Worm (Caenorhabditis elegans): ENCODE results near the gene idpb-1.
"Not testable (repeated sequence)": the region's sequence is repeated elsewhere in the genome, so short reads cannot be mapped to it uniquely, and the experiment has no call there.

Gene idpb-1

DNA sequence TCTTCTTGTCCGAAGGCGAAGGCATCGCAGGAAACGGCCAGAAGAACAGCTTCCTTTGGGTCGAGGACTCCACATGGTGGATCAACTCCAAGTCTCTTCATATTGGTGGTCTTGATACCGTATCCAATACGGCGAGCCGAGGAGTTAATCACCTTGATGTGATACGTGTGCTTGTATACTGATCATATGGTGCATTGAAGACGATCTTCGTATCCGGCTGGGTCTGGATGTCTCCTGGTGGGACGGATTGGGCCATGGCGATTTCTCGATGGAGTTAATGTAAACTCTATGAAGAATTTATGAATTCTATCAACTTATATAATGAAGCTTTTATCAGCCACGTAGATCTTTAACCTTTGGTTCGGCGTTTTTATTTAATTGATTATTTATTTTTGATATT, 13.5 kb downstream of the idpb-1 start, which contains the start of gene msp-74:
Gene msp-74 (minus strand): TSS at position 101 of the 400 bp plus-strand sequence.
- TF ChIP-seq ceh-48 (tag; optimal IDR thresholded peaks at IDR 0.05); C38D4.7 (GFP tag; optimal IDR thresholded peaks at IDR 0.05); ceh-14 (tag; optimal IDR thresholded peaks at IDR 0.05): not testable (repeated sequence)

DNA sequence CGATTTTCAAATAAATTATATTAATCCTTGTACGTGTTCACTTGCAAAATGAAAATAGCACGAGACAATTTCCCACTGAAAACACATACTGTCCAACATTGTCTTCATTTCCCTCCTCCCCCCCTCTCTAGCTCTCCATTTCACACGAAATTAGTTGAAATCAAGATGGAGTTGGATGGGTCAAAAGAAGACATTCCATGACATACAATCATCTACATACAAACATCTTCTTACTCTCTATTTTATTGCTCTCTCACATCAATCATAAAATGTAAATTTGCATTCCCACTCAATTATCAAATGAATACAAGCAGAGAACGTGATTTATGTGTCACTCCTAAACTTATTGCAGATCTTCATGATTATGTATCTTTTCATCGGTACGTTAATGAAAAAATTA, 13.9 kb downstream of the idpb-1 start, which contains the start of gene srsy-1:
Gene srsy-1 (plus strand): TSS at position 301 of the 400 bp plus-strand sequence.
- no peak for TF ChIP-seq odd-2 (tag; optimal IDR thresholded peaks at IDR 0.05)
- TF ChIP-seq pax-1 (tag; optimal IDR thresholded peaks at IDR 0.05) = no peak
- no peak for TF ChIP-seq che-1 (tag; optimal IDR thresholded peaks at IDR 0.05)
- TF ChIP-seq fkh-10 (GFP tag; optimal IDR thresholded peaks at IDR 0.05) = no peak
- no peak for TF ChIP-seq eyg-1 (tag; optimal IDR thresholded peaks at IDR 0.05)
- TF ChIP-seq hlh-6 (tag; optimal IDR thresholded peaks at IDR 0.05) = no peak
- no peak for TF ChIP-seq ceh-14 (tag; optimal IDR thresholded peaks at IDR 0.05)
- no peak for TF ChIP-seq T23F11.4 (GFP tag; optimal IDR thresholded peaks at IDR 0.05)
- TF ChIP-seq zip-5 (tag; optimal IDR thresholded peaks at IDR 0.05) = no peak
- TF ChIP-seq K02D7.2 (tag; optimal IDR thresholded peaks at IDR 0.05) = no peak
- TF ChIP-seq elt-2 (tag; optimal IDR thresholded peaks at IDR 0.05) = no peak
- no peak for TF ChIP-seq F13H6.1 (tag; optimal IDR thresholded peaks at IDR 0.05)
- TF ChIP-seq ceh-24 (tag; optimal IDR thresholded peaks at IDR 0.05) = no peak
- TF ChIP-seq ceh-22 (tag; optimal IDR thresholded peaks at IDR 0.05) = no peak
- TF ChIP-seq mec-3 (tag; optimal IDR thresholded peaks at IDR 0.05; ENCODE audit: borderline replicate concordance) = no peak

DNA sequence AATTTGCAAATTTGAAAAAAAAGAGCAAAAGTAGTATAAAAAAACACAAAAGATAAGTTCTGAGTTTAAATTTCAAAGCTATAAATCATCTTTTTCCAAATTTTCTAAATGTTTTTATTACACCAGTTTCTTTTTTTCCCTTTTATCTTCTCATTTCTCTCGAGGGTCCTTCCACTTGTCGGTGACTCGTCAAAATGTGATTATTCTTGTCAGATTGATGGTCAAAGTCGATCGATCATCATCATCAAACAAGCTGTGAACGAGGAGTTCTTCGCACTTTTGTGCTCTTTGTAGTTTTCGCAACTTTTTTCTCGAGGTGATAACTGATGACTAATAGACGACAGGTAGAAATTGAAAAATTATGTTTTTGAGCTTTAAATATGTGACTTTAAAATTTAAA, 18.8 kb downstream of the idpb-1 start:
- no peak for TF ChIP-seq ceh-18 (tag; optimal IDR thresholded peaks at IDR 0.05)
- no peak for TF ChIP-seq fkh-10 (GFP tag; optimal IDR thresholded peaks at IDR 0.05)
- no peak for TF ChIP-seq hlh-30 (tag; optimal IDR thresholded peaks at IDR 0.05; ENCODE audit: insufficient read depth)
- TF ChIP-seq unc-55 (GFP tag; optimal IDR thresholded peaks at IDR 0.05) = peak; percentile 81
- no peak for TF ChIP-seq pax-1 (tag; optimal IDR thresholded peaks at IDR 0.05)
- no peak for TF ChIP-seq K02D7.2 (tag; optimal IDR thresholded peaks at IDR 0.05)
- no peak for TF ChIP-seq pros-1 (tag; optimal IDR thresholded peaks at IDR 0.05)

DNA sequence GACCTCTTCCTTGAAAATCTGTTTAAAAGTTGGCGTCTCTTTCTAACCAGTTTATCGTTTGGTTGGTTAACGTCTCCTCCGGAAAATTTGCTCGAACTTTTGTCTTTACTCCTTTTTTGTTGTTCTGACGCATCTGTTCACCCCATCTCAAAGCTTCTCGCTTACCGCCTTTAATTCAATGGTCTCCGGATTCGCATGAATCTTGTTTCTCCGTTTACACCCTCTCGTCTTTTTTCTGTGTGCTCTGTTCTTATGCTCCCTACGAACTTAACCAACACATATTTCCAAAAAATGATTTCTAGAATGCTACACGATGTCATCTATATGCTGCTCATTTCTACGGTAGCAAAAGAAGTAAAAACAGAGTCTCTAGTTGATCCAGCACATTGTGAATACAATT, 28.3 kb downstream of the idpb-1 start, which contains the start of gene lgc-56:
Gene lgc-56 (plus strand): TSS at position 301 of the 400 bp plus-strand sequence.
- TF ChIP-seq gmeb-2 (tag; optimal IDR thresholded peaks at IDR 0.05) (no peak), ceh-14 (tag; optimal IDR thresholded peaks at IDR 0.05) (no peak), npax-4 (tag; optimal IDR thresholded peaks at IDR 0.05) (no peak), pha-2 (tag; optimal IDR thresholded peaks at IDR 0.05) (no peak), fkh-6 (tag; optimal IDR thresholded peaks at IDR 0.05) (no peak), ceh-34 (tag; optimal IDR thresholded peaks at IDR 0.05) (no peak), ceh-2 (tag; optimal IDR thresholded peaks at IDR 0.05) (no peak)

DNA sequence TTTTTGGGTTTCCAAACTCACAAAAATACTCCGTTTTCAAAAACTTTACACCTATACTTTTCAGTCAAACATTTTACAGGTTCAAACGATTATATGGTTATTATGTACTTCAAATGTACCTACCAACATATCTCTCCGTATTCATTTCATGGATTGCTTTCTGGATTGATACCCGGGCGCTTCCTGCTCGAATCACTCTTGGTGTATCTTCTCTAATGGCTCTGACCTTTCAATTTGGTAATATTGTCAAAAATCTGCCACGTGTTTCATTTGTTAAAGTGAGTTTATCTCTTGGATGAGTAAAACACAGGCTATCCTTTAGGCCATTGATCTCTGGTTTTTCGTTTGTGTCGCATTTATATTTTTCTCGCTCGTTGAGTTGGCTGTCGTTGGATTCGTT, 30.0 kb downstream of the idpb-1 start:
- TF ChIP-seq sox-2 (GFP tag; IDR thresholded peaks at IDR 0.05) = no peak
- no peak for TF ChIP-seq ceh-24 (tag; optimal IDR thresholded peaks at IDR 0.05)
- no peak for TF ChIP-seq fkh-6 (tag; optimal IDR thresholded peaks at IDR 0.05)
- no peak for TF ChIP-seq hlh-15 (tag; optimal IDR thresholded peaks at IDR 0.05)
- no peak for TF ChIP-seq Y22D7AL.16 (tag; optimal IDR thresholded peaks at IDR 0.05)
- TF ChIP-seq tbx-2 (tag; optimal IDR thresholded peaks at IDR 0.05) = no peak

DNA sequence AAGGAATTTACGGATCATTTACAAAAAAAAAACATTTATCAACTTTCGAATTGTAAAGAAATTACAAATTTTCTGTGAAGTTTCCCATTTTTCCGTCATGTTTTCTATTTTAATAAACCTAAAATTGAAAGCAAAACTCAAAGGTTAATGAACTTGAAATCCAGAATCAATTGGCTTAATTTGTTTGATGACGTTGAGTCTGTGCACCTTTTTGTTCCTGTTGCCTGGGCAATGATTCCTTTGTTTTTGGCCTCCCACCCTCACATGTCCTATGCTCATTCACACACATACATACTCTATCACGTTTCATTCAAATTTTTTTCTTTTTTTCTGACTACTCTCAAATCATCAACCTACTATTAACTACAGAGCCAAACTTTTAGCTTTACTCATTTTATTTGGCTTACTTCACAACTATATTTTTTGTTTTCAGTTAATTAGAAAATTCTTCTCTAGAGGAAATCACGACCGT, 34.5 kb downstream of the idpb-1 start, which contains the start of gene F58A6.2:
Gene F58A6.2 (plus strand): TSS at position 422 of the 472 bp plus-strand sequence.
- TF ChIP-seq ceh-14 (tag; optimal IDR thresholded peaks at IDR 0.05) (no peak), ttx-3 (tag; optimal IDR thresholded peaks at IDR 0.05) (no peak), sdc-2 (tag; optimal IDR thresholded peaks at IDR 0.05) (no peak), ceh-18 (tag; optimal IDR thresholded peaks at IDR 0.05) (no peak), mec-3 (tag; optimal IDR thresholded peaks at IDR 0.05; ENCODE audit: borderline replicate concordance) (no peak), nfya-1 (tag; optimal IDR thresholded peaks at IDR 0.05) (no peak)
